Fruit fly (Drosophila melanogaster): Measurements from ENCODE around the gene sav.
A peak's percentile ranks its signal among the peaks of the same experiment; 100 is the strongest.

sav gene

DNA sequence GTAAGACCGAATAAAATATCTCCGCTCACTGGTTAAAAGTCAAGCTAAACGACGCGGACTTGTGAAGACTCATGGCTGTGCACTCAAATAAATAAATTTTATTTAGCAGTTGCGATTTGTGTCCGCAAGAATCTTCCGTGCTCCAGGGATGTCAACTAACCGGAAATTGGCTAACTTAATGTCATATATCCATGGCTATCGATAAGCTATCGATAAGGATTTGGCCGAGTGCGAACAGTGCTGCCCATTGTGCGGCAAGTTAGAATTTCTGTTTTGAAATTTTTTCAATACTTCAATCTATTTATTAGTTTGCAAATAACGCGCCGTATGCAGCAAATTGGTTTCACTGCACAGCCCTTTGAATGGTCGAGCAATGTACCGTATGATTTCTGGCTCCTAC, 7.2 kb downstream of the sav start, which contains the start of gene p53 (continued):
- peak; percentile 42; the same call in 1 of the 3 replicates for TF ChIP-seq Mrtf (GFP tag; IDR thresholded peaks at IDR 0.05)
- TF ChIP-seq hth (optimal IDR thresholded peaks at IDR 0.05) = no peak
- peak; percentile 46; the same call in 1 of the 2 replicates for TF ChIP-seq CG10321 (GFP tag; IDR thresholded peaks at IDR 0.05)
- peak; percentile 71 for TF ChIP-seq CG2712 (tag; optimal IDR thresholded peaks at IDR 0.05)
- TF ChIP-seq CrebB (tag; optimal IDR thresholded peaks at IDR 0.05) = peak; percentile 80
- peak; percentile 84 for TF ChIP-seq CG3281 (GFP tag; optimal IDR thresholded peaks at IDR 0.05)
- TF ChIP-seq CG9215 (GFP tag; IDR thresholded peaks at IDR 0.05) = 0 out of 2 replicates have a peak, but pooled peaks have one; percentile 25
- no peak; the same call in 1 of the 2 replicates for TF ChIP-seq CG43689 (GFP tag; IDR thresholded peaks at IDR 0.05)
- TF ChIP-seq Ssrp (tag; optimal IDR thresholded peaks at IDR 0.05) = peak; percentile 48
- peak; percentile 60; the same call in 1 of the 2 replicates for TF ChIP-seq CG14014 (GFP tag; IDR thresholded peaks at IDR 0.05)
- peak; percentile 89 for TF ChIP-seq bcd (GFP tag; optimal IDR thresholded peaks at IDR 0.05)
- TF ChIP-seq CG10654 (GFP tag; optimal IDR thresholded peaks at IDR 0.05) = peak; percentile 65
- no peak for TF ChIP-seq Dip2 (GFP tag; IDR thresholded peaks at IDR 0.05)
- TF ChIP-seq CG34224 (GFP tag; IDR thresholded peaks at IDR 0.05; ENCODE audit: partially characterized antibody) = peak; percentile 54
- TF ChIP-seq wdn (GFP tag; IDR thresholded peaks at IDR 0.05) = peak; percentile 49; the same call in 1 of the 2 replicates
- TF ChIP-seq corto (GFP tag; optimal IDR thresholded peaks at IDR 0.05) = no peak
- no peak for TF ChIP-seq crol (GFP tag; IDR thresholded peaks at IDR 0.05)
- TF ChIP-seq CG32767 (GFP tag; IDR thresholded peaks at IDR 0.05) = 0 out of 2 replicates have a peak, but pooled peaks have one; percentile 43
- TF ChIP-seq TFAM (GFP tag; optimal IDR thresholded peaks at IDR 0.05) = no peak
- TF ChIP-seq sens (GFP tag) = peak; percentile 92
- no peak for TF ChIP-seq tll (GFP tag; optimal IDR thresholded peaks at IDR 0.05)
- peak; percentile 62 for TF ChIP-seq CG4424 (GFP tag; optimal IDR thresholded peaks at IDR 0.05)
- TF ChIP-seq H2.0 (GFP tag; IDR thresholded peaks at IDR 0.05) = peak; percentile 62; the same call in 1 of the 2 replicates
- peak; percentile 67; the same call in 1 of the 2 replicates for TF ChIP-seq NFAT (GFP tag; IDR thresholded peaks at IDR 0.05)
- no peak for TF ChIP-seq fru (optimal IDR thresholded peaks at IDR 0.05)
- peak; percentile 70 for TF ChIP-seq CG8089 (GFP tag; optimal IDR thresholded peaks at IDR 0.05)
- no peak for TF ChIP-seq abd-A (tag; optimal IDR thresholded peaks at IDR 0.05)
- peak; percentile 80 for TF ChIP-seq CG17802 (tag; optimal IDR thresholded peaks at IDR 0.05)
- TF ChIP-seq CG16863 (GFP tag; optimal IDR thresholded peaks at IDR 0.05) = peak; percentile 29
- no peak for TF ChIP-seq gt (GFP tag; IDR thresholded peaks at IDR 0.05)
- peak; percentile 63; the same call in 1 of the 2 replicates for TF ChIP-seq CG32772 (GFP tag; IDR thresholded peaks at IDR 0.05)
- peak; percentile 71 for TF ChIP-seq CG6813 (GFP tag; optimal IDR thresholded peaks at IDR 0.05)
- TF ChIP-seq D19B (GFP tag; optimal IDR thresholded peaks at IDR 0.05) = peak; percentile 64
- TF ChIP-seq CG34376 (GFP tag; optimal IDR thresholded peaks at IDR 0.05) = peak; percentile 78
- no peak for TF ChIP-seq CG10959 (GFP tag; IDR thresholded peaks at IDR 0.05)
- peak; percentile 55 for TF ChIP-seq CG4730 (GFP tag; IDR thresholded peaks at IDR 0.05)
- peak; percentile 40 for TF ChIP-seq CG9797 (GFP tag; optimal IDR thresholded peaks at IDR 0.05)
- no peak for TF ChIP-seq CG8924 (tag; optimal IDR thresholded peaks at IDR 0.05)
- peak; percentile 87 for TF ChIP-seq CG11247 (GFP tag; IDR thresholded peaks at IDR 0.05)
- peak; percentile 66 for TF ChIP-seq HmgZ (tag; optimal IDR thresholded peaks at IDR 0.05)
- peak; percentile 86 for TF ChIP-seq HHEX (GFP tag; optimal IDR thresholded peaks at IDR 0.05)
- TF ChIP-seq aop (GFP tag; IDR thresholded peaks at IDR 0.05) = no peak
- peak; percentile 76 for TF ChIP-seq CG18599 (GFP tag; optimal IDR thresholded peaks at IDR 0.05)
- peak; percentile 66 for TF ChIP-seq CG18011 (GFP tag; optimal IDR thresholded peaks at IDR 0.05)
- TF ChIP-seq HLH4C (GFP tag; IDR thresholded peaks at IDR 0.05; ENCODE audit: partially characterized antibody) = peak; percentile 64
- TF ChIP-seq zfh2 (GFP tag; optimal IDR thresholded peaks at IDR 0.05) = peak; percentile 29
- peak; percentile 77 for TF ChIP-seq CG4707 (GFP tag; optimal IDR thresholded peaks at IDR 0.05)
- TF ChIP-seq D19A (tag; optimal IDR thresholded peaks at IDR 0.05) = no peak
- TF ChIP-seq fd102C (GFP tag; optimal IDR thresholded peaks at IDR 0.05) = no peak
- peak; percentile 61; the same call in 1 of the 2 replicates for TF ChIP-seq sna (GFP tag; IDR thresholded peaks at IDR 0.05; ENCODE audit: partially characterized antibody)
- peak; percentile 82 for TF ChIP-seq Mes4 (GFP tag; optimal IDR thresholded peaks at IDR 0.05)
